Fruit fly (Drosophila melanogaster) whole organism: ENCODE results near the gene CG9330.

Source experiments
- CG8478 ChIP-seq: fragments of >200 bp; optimal IDR thresholded peaks from 2 replicates; lab custom pipeline; 2018; ENCODE audit warnings: inconsistent platforms
- Dll ChIP-seq: fragments of >200 bp; optimal IDR thresholded peaks from 2 replicates; lab custom pipeline; 2017
- EcR ChIP-seq, 2 experiments: fragments of >200 bp; optimal IDR thresholded peaks; 2 replicates each; lab custom pipeline; 2017; ENCODE audit warnings: missing biosample characterization in 2 of 2, missing genetic modification characterization in 2 of 2, missing genetic modification reagents in 2 of 2
- pan ChIP-seq: fragments of >200 bp; optimal IDR thresholded peaks from 2 replicates; lab custom pipeline; 2017
- psq ChIP-seq: fragments of >200 bp; optimal IDR thresholded peaks from 2 replicates; lab custom pipeline; 2017
- usp ChIP-seq: fragments of >200 bp; optimal IDR thresholded peaks from 2 replicates; lab custom pipeline; 2017; ENCODE audit warnings: missing biosample characterization, missing genetic modification characterization, mixed read lengths

CG9330 gene

dm6 chr3L:19590422-19590821, 4.4 kb downstream of the CG9330 start, which contains the start of gene CG14100:
Gene CG14100, minus strand, starts transcription at chr3L:19590524.
- TF ChIP-seq Dll (lab: Kevin White, UChicago) (no peak), usp (GFP tag; lab: Kevin White, UChicago) (no peak), pan (lab: Kevin White, UChicago) (no peak), EcR (GFP tag; optimal IDR thresholded peaks at IDR 0.05; lab: Kevin White, UChicago) (no peak), psq (lab: Kevin White, UChicago) (no peak), CG8478 (lab: Kevin White, UChicago) (no peak)

dm6 chr3L:19598369-19599148, 12.5 kb downstream of the CG9330 start, which contains the start of the genes ash1 and Taf6:
Gene ash1, minus strand, starts transcription at chr3L:19598755.
Gene Taf6, plus strand, starts transcription at chr3L:19599088.
- no peak for TF ChIP-seq EcR (GFP tag; optimal IDR thresholded peaks at IDR 0.05; lab: Kevin White, UChicago)
- TF ChIP-seq usp (GFP tag; lab: Kevin White, UChicago): no peak
- no peak for TF ChIP-seq Dll (lab: Kevin White, UChicago)
- TF ChIP-seq pan (lab: Kevin White, UChicago): no peak
- no peak for TF ChIP-seq CG8478 (lab: Kevin White, UChicago)
- no peak for TF ChIP-seq psq (lab: Kevin White, UChicago)

- no peak for TF ChIP-seq usp (GFP tag; lab: Kevin White, UChicago)
- TF ChIP-seq pan (lab: Kevin White, UChicago): no peak
- no peak for TF ChIP-seq EcR (GFP tag; optimal IDR thresholded peaks at IDR 0.05; lab: Kevin White, UChicago)
- TF ChIP-seq CG8478 (lab: Kevin White, UChicago): no peak
- no peak for TF ChIP-seq Dll (lab: Kevin White, UChicago)
- no peak for TF ChIP-seq psq (lab: Kevin White, UChicago)
Measured at dm6 chr3L:19601413-19601812, 15.4 kb downstream of the CG9330 start, which contains the start of gene CG9368. Gene CG9368, plus strand, starts transcription at chr3L:19601633.

- no peak for TF ChIP-seq usp (GFP tag; lab: Kevin White, UChicago)
- no peak for TF ChIP-seq psq (lab: Kevin White, UChicago)
- TF ChIP-seq EcR (GFP tag; optimal IDR thresholded peaks at IDR 0.05; lab: Kevin White, UChicago): no peak
- TF ChIP-seq CG8478 (lab: Kevin White, UChicago): no peak
- TF ChIP-seq Dll (lab: Kevin White, UChicago): no peak
- TF ChIP-seq pan (lab: Kevin White, UChicago): no peak
Measured at dm6 chr3L:19605974-19606497, 20.0 kb downstream of the CG9330 start, which contains the start of the genes lush and CG9372. Gene lush, minus strand, starts transcription at chr3L:19606090. Gene CG9372, plus strand, starts transcription at chr3L:19606208.

- TF ChIP-seq Dll (lab: Kevin White, UChicago) (no peak), psq (lab: Kevin White, UChicago) (no peak), CG8478 (lab: Kevin White, UChicago) (no peak), EcR (GFP tag; optimal IDR thresholded peaks at IDR 0.05; lab: Kevin White, UChicago) (no peak)
Measured at dm6 chr3L:19612172-19612571, 26.1 kb downstream of the CG9330 start, which contains the start of the genes Lon and PIG-F. Gene Lon, minus strand, starts transcription at chr3L:19612199. Gene PIG-F, plus strand, starts transcription at chr3L:19612455.

dm6 chr3L:19618072-19618958, 32.3 kb downstream of the CG9330 start, which contains the start of gene asf1:
Gene asf1, plus strand, starts transcription at chr3L:19618894.
- TF ChIP-seq EcR (GFP tag; optimal IDR thresholded peaks at IDR 0.05; lab: Kevin White, UChicago): no peak

dm6 chr3L:19630701-19631100, 44.6 kb downstream of the CG9330 start:
- TF ChIP-seq EcR (GFP tag; optimal IDR thresholded peaks at IDR 0.05; lab: Kevin White, UChicago): no peak
- no peak for TF ChIP-seq Dll (lab: Kevin White, UChicago)
- no peak for TF ChIP-seq psq (lab: Kevin White, UChicago)
- no peak for TF ChIP-seq usp (GFP tag; lab: Kevin White, UChicago)
- TF ChIP-seq CG8478 (lab: Kevin White, UChicago): no peak
- no peak for TF ChIP-seq pan (lab: Kevin White, UChicago)

- TF ChIP-seq CG8478 (lab: Kevin White, UChicago) (no peak), pan (lab: Kevin White, UChicago) (no peak), psq (lab: Kevin White, UChicago) (no peak), EcR (GFP tag; optimal IDR thresholded peaks at IDR 0.05; lab: Kevin White, UChicago) (no peak), Dll (lab: Kevin White, UChicago) (no peak), usp (GFP tag; lab: Kevin White, UChicago) (no peak)
Measured at dm6 chr3L:19631867-19632266, 45.8 kb downstream of the CG9330 start.

- TF ChIP-seq pan (lab: Kevin White, UChicago) (no peak), usp (GFP tag; lab: Kevin White, UChicago) (no peak), EcR (GFP tag; optimal IDR thresholded peaks at IDR 0.05; lab: Kevin White, UChicago) (no peak), psq (lab: Kevin White, UChicago) (no peak), CG8478 (lab: Kevin White, UChicago) (no peak), Dll (lab: Kevin White, UChicago) (no peak)
Measured at dm6 chr3L:19632766-19633632, 46.9 kb downstream of the CG9330 start.
